Fruit fly (Drosophila melanogaster) whole organism, prepupa: ENCODE results near the gene Dph5.

Source experiments
- Blimp-1 ChIP-seq: fragments of 200-800 bp; sonication (Bioruptor generic); optimal IDR thresholded peaks from 3 replicates; lab custom pipeline; 2017; ENCODE audit warnings: missing biosample characterization, missing genetic modification characterization, mild to moderate bottlenecking, moderate library complexity, missing genetic modification reagents
- CG10631 ChIP-seq: fragments of 200-800 bp; sonication (Bioruptor generic); optimal IDR thresholded peaks from 2 replicates; lab custom pipeline; 2016; ENCODE audit warnings: missing biosample characterization, missing genetic modification characterization
- CG10669 ChIP-seq: fragments of 200-800 bp; sonication (Bioruptor generic); optimal IDR thresholded peaks from 3 replicates; lab custom pipeline; 2018; ENCODE audit warnings: missing biosample characterization, mild to moderate bottlenecking, missing genetic modification characterization, moderate library complexity
- CG11294 ChIP-seq: fragments of 200-800 bp; sonication (Bioruptor generic); IDR thresholded peaks from 2 replicates; pipeline ENCODE4 v1.3.6; 2022; ENCODE audit warnings: missing biosample characterization, missing genetic modification characterization
- CG11762 ChIP-seq: fragments of 200-800 bp; sonication (Bioruptor generic); optimal IDR thresholded peaks from 3 replicates; lab custom pipeline; 2016; ENCODE audit warnings: missing biosample characterization, missing genetic modification characterization; ENCODE audit not compliant: insufficient read depth
- CG15336 ChIP-seq: fragments of 200-800 bp; sonication (Bioruptor generic); IDR thresholded peaks from 2 replicates; pipeline ENCODE4 v1.3.6; 2022; ENCODE audit warnings: missing biosample characterization, missing genetic modification characterization
- CG1621 ChIP-seq: fragments of 200-800 bp; sonication (Bioruptor generic); optimal IDR thresholded peaks from 3 replicates; lab custom pipeline; 2018; ENCODE audit warnings: missing biosample characterization, mild to moderate bottlenecking, missing genetic modification characterization
- CG16779 ChIP-seq: fragments of 200-800 bp; sonication (Bioruptor generic); optimal IDR thresholded peaks from 3 replicates; lab custom pipeline; 2017; ENCODE audit warnings: missing biosample characterization, mild to moderate bottlenecking, missing genetic modification characterization
- CG3032 ChIP-seq: fragments of 200-800 bp; optimal IDR thresholded peaks from 2 replicates; lab custom pipeline; 2019; ENCODE audit warnings: missing biosample characterization, mild to moderate bottlenecking, missing genetic modification characterization, moderate library complexity
- CG31627 ChIP-seq: fragments of 200-800 bp; sonication (Bioruptor generic); optimal IDR thresholded peaks from 3 replicates; lab custom pipeline; 2016; ENCODE audit warnings: missing biosample characterization, missing genetic modification characterization
- CG32006 ChIP-seq: fragments of 200-800 bp; sonication (Bioruptor generic); optimal IDR thresholded peaks from 3 replicates; lab custom pipeline; 2017; ENCODE audit warnings: missing biosample characterization, mild to moderate bottlenecking, missing genetic modification characterization
- CG34406 ChIP-seq: fragments of 200-800 bp; sonication (Bioruptor generic); optimal IDR thresholded peaks from 3 replicates; lab custom pipeline; 2016; ENCODE audit warnings: missing biosample characterization, missing genetic modification characterization
- CG3919 ChIP-seq: fragments of 200-800 bp; sonication (Bioruptor generic); optimal IDR thresholded peaks from 3 replicates; lab custom pipeline; 2016; ENCODE audit warnings: missing biosample characterization, missing genetic modification characterization
- CG4318 ChIP-seq: fragments of 200-800 bp; sonication (Bioruptor generic); optimal IDR thresholded peaks from 3 replicates; lab custom pipeline; 2017; ENCODE audit warnings: missing biosample characterization, mild to moderate bottlenecking, missing genetic modification characterization
- CG6276 ChIP-seq: fragments of 200-800 bp; sonication (Bioruptor generic); optimal IDR thresholded peaks from 2 replicates; lab custom pipeline; 2017; ENCODE audit warnings: missing biosample characterization, mild to moderate bottlenecking, missing genetic modification characterization
- CG6792 ChIP-seq: fragments of 200-800 bp; sonication (Bioruptor generic); optimal IDR thresholded peaks from 3 replicates; lab custom pipeline; 2016; ENCODE audit warnings: missing biosample characterization, missing genetic modification characterization
- CG6854 ChIP-seq: fragments of 200-800 bp; sonication (Bioruptor generic); optimal IDR thresholded peaks from 2 replicates; lab custom pipeline; 2017; ENCODE audit warnings: missing biosample characterization, mild to moderate bottlenecking, missing genetic modification characterization
- CG7368 ChIP-seq: fragments of 200-800 bp; sonication (Bioruptor generic); optimal IDR thresholded peaks from 3 replicates; lab custom pipeline; 2016; ENCODE audit warnings: missing biosample characterization, missing genetic modification characterization
- CG8119 ChIP-seq: fragments of 200-800 bp; sonication (Bioruptor generic); IDR thresholded peaks from 3 replicates; pipeline ENCODE4 v1.3.6; 2022; ENCODE audit warnings: missing biosample characterization, missing genetic modification characterization
- CG8632 ChIP-seq: fragments of 200-800 bp; sonication (Bioruptor generic); optimal IDR thresholded peaks from 3 replicates; lab custom pipeline; 2016; ENCODE audit warnings: missing biosample characterization, missing genetic modification characterization
- CG9139 ChIP-seq: fragments of 200-800 bp; sonication (Bioruptor generic); optimal IDR thresholded peaks from 3 replicates; lab custom pipeline; 2017; ENCODE audit warnings: missing biosample characterization, mild to moderate bottlenecking, missing genetic modification characterization
- Eip75B ChIP-seq: fragments of 200-800 bp; sonication (Bioruptor generic); optimal IDR thresholded peaks from 3 replicates; lab custom pipeline; 2016; ENCODE audit warnings: missing biosample characterization, missing genetic modification characterization
- Eip78C ChIP-seq: fragments of 200-800 bp; sonication (Bioruptor generic); peaks from one replicate; lab custom pipeline; 2016; ENCODE audit warnings: missing biosample characterization, missing genetic modification characterization
- Eip93F ChIP-seq: fragments of 200-800 bp; sonication (Bioruptor generic); optimal IDR thresholded peaks from 2 replicates; lab custom pipeline; 2016; ENCODE audit warnings: missing biosample characterization, mild to moderate bottlenecking, missing genetic modification characterization
- Ets96B ChIP-seq: fragments of 200-800 bp; optimal IDR thresholded peaks from 2 replicates; lab custom pipeline; 2019; ENCODE audit warnings: missing biosample characterization, mild to moderate bottlenecking, missing genetic modification characterization, moderate library complexity
- Gug ChIP-seq: fragments of 200-800 bp; sonication (Bioruptor generic); IDR thresholded peaks from 2 replicates; pipeline ENCODE4 v1.3.6; 2022; ENCODE audit warnings: missing biosample characterization, missing genetic modification characterization
- Hr38 ChIP-seq: sonication (Bioruptor generic); optimal IDR thresholded peaks from 2 replicates; lab custom pipeline; 2016; ENCODE audit warnings: missing biosample characterization, missing genetic modification characterization
- Met ChIP-seq: fragments of 200-800 bp; sonication (Bioruptor generic); optimal IDR thresholded peaks from 3 replicates; lab custom pipeline; 2016; ENCODE audit warnings: missing biosample characterization, missing genetic modification characterization
- OdsH ChIP-seq: fragments of 200-800 bp; sonication (Bioruptor generic); optimal IDR thresholded peaks from 3 replicates; lab custom pipeline; 2016; ENCODE audit warnings: missing biosample characterization, missing genetic modification characterization
- Sox102F ChIP-seq: fragments of 200-800 bp; sonication (Bioruptor generic); optimal IDR thresholded peaks from 2 replicates; lab custom pipeline; 2016; ENCODE audit warnings: missing biosample characterization, mild to moderate bottlenecking, missing genetic modification characterization
- Sox14 ChIP-seq: fragments of 200-800 bp; sonication (Bioruptor generic); optimal IDR thresholded peaks from 3 replicates; lab custom pipeline; 2016; ENCODE audit warnings: missing biosample characterization, missing genetic modification characterization
- Sox15 ChIP-seq: fragments of 200-800 bp; sonication (Bioruptor generic); optimal IDR thresholded peaks from 3 replicates; lab custom pipeline; 2016; ENCODE audit warnings: missing biosample characterization, missing genetic modification characterization
- achi ChIP-seq: fragments of 200-800 bp; sonication (Bioruptor generic); optimal IDR thresholded peaks from 3 replicates; lab custom pipeline; 2016; ENCODE audit warnings: missing biosample characterization, missing genetic modification characterization
- cyc ChIP-seq: fragments of 200-800 bp; sonication (Bioruptor generic); optimal IDR thresholded peaks from 3 replicates; lab custom pipeline; 2016; ENCODE audit warnings: missing biosample characterization, missing genetic modification characterization
- dac ChIP-seq: fragments of 200-800 bp; sonication (Bioruptor generic); optimal IDR thresholded peaks from 2 replicates; lab custom pipeline; 2017; ENCODE audit warnings: missing biosample characterization, mild to moderate bottlenecking, missing genetic modification characterization
- dsx ChIP-seq: fragments of 200-800 bp; optimal IDR thresholded peaks from 3 replicates; lab custom pipeline; 2019; ENCODE audit warnings: missing biosample characterization, mild to moderate bottlenecking, missing genetic modification characterization, moderate library complexity; ENCODE audit not compliant: poor library complexity, severe bottlenecking
- eg ChIP-seq: fragments of 200-800 bp; sonication (Bioruptor generic); IDR thresholded peaks from 3 replicates; pipeline ENCODE4 v1.3.6; 2022; ENCODE audit warnings: missing biosample characterization, missing genetic modification characterization
- esn ChIP-seq: fragments of 200-800 bp; sonication (Bioruptor generic); optimal IDR thresholded peaks from 2 replicates; lab custom pipeline; 2016; ENCODE audit warnings: missing biosample characterization, mild to moderate bottlenecking, missing genetic modification characterization, moderate library complexity
- fd85E ChIP-seq: fragments of 200-800 bp; sonication (Bioruptor generic); optimal IDR thresholded peaks from 3 replicates; lab custom pipeline; 2016; ENCODE audit warnings: missing biosample characterization, missing genetic modification characterization
- fkh ChIP-seq: fragments of 200-800 bp; sonication (Bioruptor generic); optimal IDR thresholded peaks from 3 replicates; lab custom pipeline; 2017; ENCODE audit warnings: missing biosample characterization, mild to moderate bottlenecking, missing genetic modification characterization, moderate library complexity
- net ChIP-seq: fragments of 200-800 bp; sonication (Bioruptor generic); optimal IDR thresholded peaks from 3 replicates; lab custom pipeline; 2016; ENCODE audit warnings: missing biosample characterization, missing genetic modification characterization
- pdm3 ChIP-seq: fragments of 200-800 bp; sonication (Bioruptor generic); optimal IDR thresholded peaks from 3 replicates; lab custom pipeline; 2016; ENCODE audit warnings: missing biosample characterization, missing genetic modification characterization
- salr ChIP-seq, 2 experiments: fragments of 200-800 bp; sonication (Bioruptor generic); optimal IDR thresholded peaks; 3 replicates each; lab custom pipeline; 2016 to 2018; ENCODE audit warnings: missing biosample characterization in 2 of 2, missing genetic modification characterization in 2 of 2, mild to moderate bottlenecking in 1 of 2
- spab ChIP-seq: fragments of 200-800 bp; sonication (Bioruptor generic); optimal IDR thresholded peaks from 2 replicates; lab custom pipeline; 2017; ENCODE audit warnings: missing biosample characterization, mild to moderate bottlenecking, missing genetic modification characterization, missing genetic modification reagents
- ss ChIP-seq, 2 experiments: fragments of 200-800 bp; sonication (Bioruptor generic); optimal IDR thresholded peaks; 2 replicates in 1 of 2; 3 replicates in 1 of 2; lab custom pipeline; 2017 to 2018; ENCODE audit warnings: mild to moderate bottlenecking in 2 of 2, missing biosample characterization in 2 of 2, missing genetic modification characterization in 2 of 2, moderate library complexity in 1 of 2
- topi ChIP-seq: fragments of 200-800 bp; sonication (Bioruptor generic); optimal IDR thresholded peaks from 3 replicates; lab custom pipeline; 2016; ENCODE audit warnings: missing biosample characterization, missing genetic modification characterization

Gene Dph5

dm6 chr3R:22602783-22603182 is 19.8 kb upstream of the Dph5 start:
- TF ChIP-seq CG15336 (GFP tag; lab: Robert Waterston, UW): no peak
- TF ChIP-seq Ets96B (tag; lab: Kevin White, UChicago): no peak
- TF ChIP-seq esn: no peak
- no peak for TF ChIP-seq spab (GFP tag; lab: Kevin White, UChicago)
- TF ChIP-seq CG7368 (GFP tag; lab: Kevin White, UChicago): no peak
- TF ChIP-seq fd85E (GFP tag; lab: Kevin White, UChicago): no peak
- TF ChIP-seq CG10669 (GFP tag; lab: Kevin White, UChicago): no peak
- TF ChIP-seq Blimp-1 (GFP tag; lab: Kevin White, UChicago): no peak
- no peak for TF ChIP-seq Sox15

- TF ChIP-seq CG6792 (GFP tag; lab: Kevin White, UChicago): no peak
- no peak for TF ChIP-seq Hr38 (GFP tag; lab: Kevin White, UChicago)
- TF ChIP-seq CG3919 (GFP tag; lab: Kevin White, UChicago): no peak
- TF ChIP-seq fd85E (GFP tag; lab: Kevin White, UChicago): no peak
- no peak for TF ChIP-seq Eip75B
- no peak for TF ChIP-seq CG31627 (GFP tag; lab: Kevin White, UChicago)
- no peak for TF ChIP-seq CG8632 (GFP tag; lab: Kevin White, UChicago)
- no peak for TF ChIP-seq Eip78C (GFP tag; lab: Kevin White, UChicago)
- TF ChIP-seq CG6854 (GFP tag; lab: Kevin White, UChicago): no peak
- no peak for TF ChIP-seq esn
- TF ChIP-seq dsx (GFP tag; lab: Kevin White, UChicago): no peak
- TF ChIP-seq OdsH (GFP tag; lab: Kevin White, UChicago): no peak
- no peak for TF ChIP-seq CG34406 (GFP tag; lab: Kevin White, UChicago)
- no peak for TF ChIP-seq ss (GFP tag; optimal IDR thresholded peaks at IDR 0.05; lab: Kevin White, UChicago)
- no peak for TF ChIP-seq Ets96B (tag; lab: Kevin White, UChicago)
- no peak for TF ChIP-seq CG1621 (tag; lab: Kevin White, UChicago)
- no peak for TF ChIP-seq Met (GFP tag; lab: Kevin White, UChicago)
- no peak for TF ChIP-seq Gug
- TF ChIP-seq CG8119 (GFP tag; lab: Robert Waterston, UW): no peak
Measured at dm6 chr3R:22598759-22599158, 15.7 kb upstream of the Dph5 start.

dm6 chr3R:22597344-22597954 is 14.4 kb upstream of the Dph5 start:
- TF ChIP-seq ss (GFP tag; optimal IDR thresholded peaks at IDR 0.05; lab: Kevin White, UChicago) (no peak), fkh (no peak), eg (GFP tag; lab: Robert Waterston, UW) (peak; percentile 94), Gug (peak; percentile 77), CG31627 (GFP tag; lab: Kevin White, UChicago) (no peak), dac (peak; percentile 76), CG10631 (GFP tag; lab: Kevin White, UChicago) (no peak), CG34406 (GFP tag; lab: Kevin White, UChicago) (no peak), CG15336 (GFP tag; lab: Robert Waterston, UW) (peak; percentile 91), CG6276 (GFP tag; lab: Kevin White, UChicago) (no peak), Sox14 (no peak), Hr38 (GFP tag; lab: Kevin White, UChicago) (peak; percentile 44), CG6792 (GFP tag; lab: Kevin White, UChicago) (no peak), CG9139 (GFP tag; lab: Kevin White, UChicago) (no peak), pdm3 (GFP tag; lab: Kevin White, UChicago) (no peak), cyc (GFP tag; lab: Kevin White, UChicago) (no peak), achi (GFP tag; lab: Kevin White, UChicago) (no peak), CG3032 (tag; lab: Kevin White, UChicago) (no peak), CG4318 (no peak), topi (GFP tag; lab: Kevin White, UChicago) (no peak), salr (GFP tag; optimal IDR thresholded peaks at IDR 0.05; lab: Kevin White, UChicago) (peak in 1 of 2 experiments; percentile 21), CG6854 (GFP tag; lab: Kevin White, UChicago) (no peak), CG10669 (GFP tag; lab: Kevin White, UChicago) (no peak), CG16779 (tag; lab: Kevin White, UChicago) (peak; percentile 40), CG11762 (GFP tag; lab: Kevin White, UChicago) (peak; percentile 48), Sox102F (no peak), Ets96B (tag; lab: Kevin White, UChicago) (no peak), CG11294 (GFP tag; lab: Robert Waterston, UW) (peak; percentile 76), Eip93F (GFP tag; lab: Kevin White, UChicago) (no peak), CG32006 (GFP tag; lab: Kevin White, UChicago) (peak; percentile 91), Eip78C (GFP tag; lab: Kevin White, UChicago) (no peak), net (GFP tag; lab: Kevin White, UChicago) (peak; percentile 58), Eip75B (no peak)
